Fruit fly (Drosophila melanogaster) whole organism, embryonic: Measurements from ENCODE around the gene Trf4-2.

Experiments used
- Atf3 ChIP-seq: fragments of 200-800 bp; sonication (Bioruptor generic); optimal IDR thresholded peaks from 3 replicates; lab custom pipeline; 2016; ENCODE audit warnings: missing biosample characterization, missing genetic modification characterization
- B-H2 ChIP-seq: fragments of 200-800 bp; sonication (Bioruptor generic); optimal IDR thresholded peaks from 2 replicates; lab custom pipeline; 2018; ENCODE audit warnings: missing biosample characterization, mild to moderate bottlenecking, missing genetic modification characterization
- Bgb ChIP-seq: fragments of 200-800 bp; sonication (Bioruptor generic); IDR thresholded peaks from 2 replicates; pipeline ENCODE4 v1.3.6; 2022; ENCODE audit warnings: missing biosample characterization, missing genetic modification characterization; ENCODE audit not compliant: partially characterized antibody
- CG10267 ChIP-seq: fragments of 200-800 bp; sonication (Bioruptor generic); optimal IDR thresholded peaks from 2 replicates; lab custom pipeline; 2018; ENCODE audit warnings: missing biosample characterization, mild to moderate bottlenecking, missing genetic modification characterization, moderate library complexity
- CG10543 ChIP-seq: fragments of 200-800 bp; sonication (Bioruptor generic); optimal IDR thresholded peaks from 3 replicates; lab custom pipeline; 2017; ENCODE audit warnings: missing biosample characterization, mild to moderate bottlenecking, missing genetic modification characterization, moderate library complexity
- CG13287 ChIP-seq: fragments of 200-800 bp; sonication (Bioruptor generic); IDR thresholded peaks from 2 replicates; pipeline ENCODE4 v1.3.6; 2022; ENCODE audit warnings: missing biosample characterization, missing genetic modification characterization; ENCODE audit not compliant: partially characterized antibody
- CG17186 ChIP-seq: fragments of 200-800 bp; sonication (Bioruptor generic); optimal IDR thresholded peaks from 3 replicates; lab custom pipeline; 2017; ENCODE audit warnings: missing biosample characterization, missing genetic modification reagents, missing genetic modification characterization
- CG18476 ChIP-seq: fragments of 200-800 bp; sonication (Bioruptor generic); optimal IDR thresholded peaks from 2 replicates; lab custom pipeline; 2016; ENCODE audit warnings: missing biosample characterization, mild to moderate bottlenecking, missing genetic modification characterization
- CG34224 ChIP-seq: fragments of 200-800 bp; sonication (Bioruptor generic); IDR thresholded peaks from 3 replicates; pipeline ENCODE4 v1.3.6; 2022; ENCODE audit warnings: missing biosample characterization, missing genetic modification characterization; ENCODE audit not compliant: partially characterized antibody
- CG34376 ChIP-seq: fragments of 200-800 bp; sonication (Bioruptor generic); optimal IDR thresholded peaks from 2 replicates; lab custom pipeline; 2018; ENCODE audit warnings: missing biosample characterization, mild to moderate bottlenecking, missing genetic modification characterization
- CG34422 ChIP-seq: fragments of 200-800 bp; sonication (Bioruptor generic); IDR thresholded peaks from 3 replicates; pipeline ENCODE4 v1.3.6; 2022; ENCODE audit warnings: missing biosample characterization, missing genetic modification characterization
- CG3847 ChIP-seq: fragments of 200-800 bp; sonication (Bioruptor generic); IDR thresholded peaks from 2 replicates; pipeline ENCODE4 v1.3.6; 2022; ENCODE audit warnings: missing biosample characterization, missing genetic modification characterization
- CG4617 ChIP-seq: fragments of 200-800 bp; sonication (Bioruptor generic); optimal IDR thresholded peaks from 3 replicates; lab custom pipeline; 2016; ENCODE audit warnings: missing biosample characterization, missing genetic modification characterization, borderline replicate concordance
- CG6654 ChIP-seq: fragments of 200-800 bp; sonication (Bioruptor generic); optimal IDR thresholded peaks from 2 replicates; lab custom pipeline; 2017; ENCODE audit warnings: missing biosample characterization, mild to moderate bottlenecking, missing genetic modification characterization
- CG7963 ChIP-seq: fragments of 200-800 bp; sonication (Bioruptor generic); IDR thresholded peaks from 3 replicates; pipeline ENCODE4 v1.3.6; 2022; ENCODE audit warnings: missing biosample characterization, missing genetic modification characterization; ENCODE audit not compliant: partially characterized antibody
- CG8478 ChIP-seq: fragments of >200 bp; optimal IDR thresholded peaks from 2 replicates; lab custom pipeline; 2018
- CG8765 ChIP-seq: fragments of 200-800 bp; sonication (Bioruptor generic); IDR thresholded peaks from 2 replicates; pipeline ENCODE4 v1.3.6; 2022; ENCODE audit warnings: missing biosample characterization, missing genetic modification characterization
- CG9876 ChIP-seq: fragments of 200-800 bp; sonication (Bioruptor generic); optimal IDR thresholded peaks from 2 replicates; lab custom pipeline; 2016; ENCODE audit warnings: missing biosample characterization, missing genetic modification characterization
- Dbx ChIP-seq: fragments of 200-800 bp; sonication (Bioruptor generic); IDR thresholded peaks from 3 replicates; pipeline ENCODE4 v1.3.6; 2022; ENCODE audit warnings: missing biosample characterization, missing genetic modification characterization
- Hr39 ChIP-seq: fragments of >200 bp; optimal IDR thresholded peaks from 2 replicates; lab custom pipeline; 2017
- MBD-R2 ChIP-seq: fragments of 200-800 bp; sonication (Bioruptor generic); IDR thresholded peaks from 2 replicates; pipeline ENCODE4 v1.3.6; 2022; ENCODE audit warnings: missing biosample characterization, missing genetic modification characterization
- Mad ChIP-seq: fragments of 200-800 bp; sonication (Bioruptor generic); optimal IDR thresholded peaks from 2 replicates; lab custom pipeline; 2016; ENCODE audit warnings: missing biosample characterization, missing genetic modification characterization
- Myb ChIP-seq: fragments of 200-800 bp; sonication (Bioruptor generic); optimal IDR thresholded peaks from 2 replicates; lab custom pipeline; 2016; ENCODE audit warnings: missing biosample characterization, missing genetic modification characterization
- NfI ChIP-seq: fragments of 200-800 bp; sonication (Bioruptor generic); optimal IDR thresholded peaks from 3 replicates; lab custom pipeline; 2018; ENCODE audit warnings: missing biosample characterization, mild to moderate bottlenecking, missing genetic modification characterization, moderate library complexity
- Rfx ChIP-seq: fragments of 200-800 bp; sonication (Bioruptor generic); IDR thresholded peaks from 2 replicates; pipeline ENCODE4 v1.3.6; 2022; ENCODE audit warnings: missing biosample characterization, missing genetic modification characterization
- Scr ChIP-seq: fragments of 200-800 bp; sonication (Bioruptor generic); IDR thresholded peaks from 2 replicates; pipeline ENCODE4 v1.3.6; 2022; ENCODE audit warnings: missing biosample characterization, missing genetic modification characterization; ENCODE audit not compliant: partially characterized antibody
- Sox102F ChIP-seq: fragments of 200-800 bp; sonication (Bioruptor generic); optimal IDR thresholded peaks from 2 replicates; lab custom pipeline; 2018; ENCODE audit warnings: missing biosample characterization, mild to moderate bottlenecking, missing genetic modification characterization, moderate library complexity
- cato ChIP-seq: fragments of 200-800 bp; sonication (Bioruptor generic); optimal IDR thresholded peaks from 2 replicates; lab custom pipeline; 2016; ENCODE audit warnings: missing biosample characterization, missing genetic modification characterization, borderline replicate concordance
- dm ChIP-seq: fragments of 200-800 bp; sonication (Bioruptor generic); optimal IDR thresholded peaks from 3 replicates; lab custom pipeline; 2016; ENCODE audit warnings: missing biosample characterization, missing genetic modification characterization
- ewg ChIP-seq: fragments of 200-800 bp; sonication (Bioruptor generic); optimal IDR thresholded peaks from 3 replicates; lab custom pipeline; 2017; ENCODE audit warnings: mild to moderate bottlenecking, missing biosample characterization, missing genetic modification reagents, missing genetic modification characterization
- gro ChIP-seq: fragments of 200-800 bp; sonication (Bioruptor generic); optimal IDR thresholded peaks from 2 replicates; lab custom pipeline; 2016; ENCODE audit warnings: missing biosample characterization, missing genetic modification characterization
- inv ChIP-seq: fragments of 200-800 bp; sonication (Bioruptor generic); IDR thresholded peaks from 2 replicates; pipeline ENCODE4 v1.3.6; 2022; ENCODE audit warnings: missing biosample characterization, missing genetic modification characterization; ENCODE audit not compliant: partially characterized antibody
- lab ChIP-seq: fragments of 200-800 bp; sonication (Bioruptor generic); optimal IDR thresholded peaks from 3 replicates; lab custom pipeline; 2017; ENCODE audit warnings: missing biosample characterization, missing genetic modification characterization, mild to moderate bottlenecking, moderate library complexity, missing genetic modification reagents
- lbe ChIP-seq: fragments of 200-800 bp; sonication (Bioruptor generic); optimal IDR thresholded peaks from 2 replicates; lab custom pipeline; 2016; ENCODE audit warnings: missing biosample characterization, mild to moderate bottlenecking, missing genetic modification characterization
- lilli ChIP-seq: fragments of 200-800 bp; sonication (Bioruptor generic); optimal IDR thresholded peaks from 3 replicates; lab custom pipeline; 2016; ENCODE audit warnings: missing biosample characterization, missing genetic modification characterization
- lov ChIP-seq, 2 experiments: fragments of 200-800 bp in 1 of 2; fragments of >200 bp in 1 of 2; sonication (Bioruptor generic) in 1 of 2; IDR thresholded peaks in 1 of 2; optimal IDR thresholded peaks in 1 of 2; 2 replicates in 1 of 2; 3 replicates in 1 of 2; pipeline versions ENCODE4 v1.3.6 to Lab custom; 2017 to 2022; ENCODE audit warnings: missing biosample characterization in 1 of 2, missing genetic modification characterization in 1 of 2
- nom ChIP-seq: fragments of 200-800 bp; sonication (Bioruptor generic); optimal IDR thresholded peaks from 2 replicates; lab custom pipeline; 2017; ENCODE audit warnings: missing biosample characterization, missing genetic modification characterization, mild to moderate bottlenecking, moderate library complexity, missing genetic modification reagents
- pan ChIP-seq, 4 experiments: fragments of >200 bp in 3 of 4; fragments of 200-800 bp in 1 of 4; sonication (Bioruptor generic) in 1 of 4; optimal IDR thresholded peaks in 3 of 4; IDR thresholded peaks in 1 of 4; 2 replicates each; pipeline versions ENCODE4 v1.3.6 to Lab custom; 2017 to 2022; ENCODE audit warnings: missing biosample characterization in 2 of 4, missing genetic modification characterization in 2 of 4, mixed read lengths in 1 of 4
- phol ChIP-seq: fragments of 200-800 bp; sonication (Bioruptor generic); optimal IDR thresholded peaks from 3 replicates; lab custom pipeline; 2018; ENCODE audit warnings: missing biosample characterization, mild to moderate bottlenecking, missing genetic modification characterization, moderate library complexity
- ro ChIP-seq: fragments of 200-800 bp; sonication (Bioruptor generic); IDR thresholded peaks from 2 replicates; pipeline ENCODE4 v1.3.6; 2022; ENCODE audit warnings: missing biosample characterization, missing genetic modification characterization
- sc ChIP-seq, 3 experiments: fragments of >200 bp in 2 of 3; fragments of 200-800 bp in 1 of 3; sonication (Bioruptor generic) in 1 of 3; optimal IDR thresholded peaks; 2 replicates in 2 of 3; 3 replicates in 1 of 3; lab custom pipeline; 2017; ENCODE audit warnings: mild to moderate bottlenecking in 1 of 3, missing biosample characterization in 1 of 3, missing genetic modification characterization in 1 of 3, missing genetic modification reagents in 1 of 3
- sna ChIP-seq: fragments of 200-800 bp; sonication (Bioruptor generic); IDR thresholded peaks from 2 replicates; pipeline ENCODE4 v1.3.6; 2022; ENCODE audit warnings: missing biosample characterization, missing genetic modification characterization; ENCODE audit not compliant: partially characterized antibody
- sob ChIP-seq: fragments of 200-800 bp; sonication (Bioruptor generic); IDR thresholded peaks from 2 replicates; pipeline ENCODE4 v1.3.6; 2022; ENCODE audit warnings: missing biosample characterization, missing genetic modification characterization
- stwl ChIP-seq: fragments of 200-800 bp; sonication (Bioruptor generic); optimal IDR thresholded peaks from 3 replicates; lab custom pipeline; 2018; ENCODE audit warnings: missing biosample characterization, mild to moderate bottlenecking, missing genetic modification characterization, moderate library complexity
- sug ChIP-seq: fragments of 200-800 bp; optimal IDR thresholded peaks from 2 replicates; lab custom pipeline; 2019; ENCODE audit warnings: missing biosample characterization, mild to moderate bottlenecking, missing genetic modification characterization, moderate library complexity
- trem ChIP-seq: fragments of 200-800 bp; optimal IDR thresholded peaks from 3 replicates; lab custom pipeline; 2019; ENCODE audit warnings: missing biosample characterization, mild to moderate bottlenecking, missing genetic modification characterization, moderate library complexity
- zen2 ChIP-seq: fragments of 200-800 bp; sonication (Bioruptor generic); IDR thresholded peaks from 3 replicates; pipeline ENCODE4 v1.3.6; 2022; ENCODE audit warnings: missing biosample characterization, missing genetic modification characterization; ENCODE audit not compliant: partially characterized antibody
- zfh1 ChIP-seq: fragments of 200-800 bp; sonication (Bioruptor generic); IDR thresholded peaks from 3 replicates; pipeline ENCODE4 v1.3.6; 2022; ENCODE audit warnings: missing biosample characterization, missing genetic modification characterization

Gene Trf4-2

dm6 chr3R:24938049-24938448, 13.0 kb downstream of the Trf4-2 start, which contains the start of gene Osbp:
Gene Osbp, minus strand, starts transcription at chr3R:24938222.
- TF ChIP-seq CG10543 (GFP tag; lab: Kevin White, UChicago) (peak; percentile 17), CG8765 (GFP tag; lab: Robert Waterston, UW) (no peak), MBD-R2 (GFP tag; lab: Robert Waterston, UW) (peak; percentile 81), Myb (GFP tag; lab: Kevin White, UChicago) (peak; percentile 96), CG34376 (GFP tag; lab: Kevin White, UChicago) (peak; percentile 19), sna (GFP tag; lab: Robert Waterston, UW) (peak; percentile 41; the same call in 1 of the 2 replicates), lab (GFP tag; lab: Kevin White, UChicago) (no peak), phol (peak; percentile 17), Hr39 (lab: Kevin White, UChicago) (no peak), CG9876 (GFP tag; lab: Kevin White, UChicago) (no peak), nom (peak; percentile 50), ro (GFP tag; lab: Robert Waterston, UW) (no peak), Sox102F (GFP tag; lab: Kevin White, UChicago) (no peak), CG4617 (GFP tag; lab: Kevin White, UChicago) (peak; percentile 57), CG7963 (GFP tag; lab: Robert Waterston, UW) (peak; percentile 59; the same call in 1 of the 3 replicates), Atf3 (no peak), CG3847 (GFP tag; lab: Robert Waterston, UW) (peak; percentile 39; the same call in 1 of the 2 replicates), CG10267 (tag; lab: Kevin White, UChicago) (peak; percentile 72), Mad (GFP tag; lab: Kevin White, UChicago) (no peak), inv (peak; percentile 48; the same call in 1 of the 2 replicates), zen2 (GFP tag; lab: Robert Waterston, UW) (peak; percentile 36; the same call in 2 of the 3 replicates), lilli (no peak), stwl (tag; lab: Kevin White, UChicago) (peak; percentile 78), trem (tag; lab: Kevin White, UChicago) (peak; percentile 61), CG8478 (peak; percentile 73), Scr (GFP tag; lab: Robert Waterston, UW) (peak; percentile 57), Rfx (GFP tag; lab: Robert Waterston, UW) (peak; percentile 53), cato (GFP tag; lab: Kevin White, UChicago) (no peak), CG6654 (GFP tag; lab: Kevin White, UChicago) (no peak), pan (optimal IDR thresholded peaks at IDR 0.05; lab: Kevin White, UChicago) (no peak), pan (GFP tag; optimal IDR thresholded peaks at IDR 0.05 in 1 of 2, IDR thresholded peaks at IDR 0.05 in 1 of 2) (peak in 1 of 2 experiments; percentile 45), sc (optimal IDR thresholded peaks at IDR 0.05; lab: Kevin White, UChicago) (no peak), sc (GFP tag; optimal IDR thresholded peaks at IDR 0.05; lab: Kevin White, UChicago) (no peak), CG18476 (no peak), Bgb (GFP tag; lab: Robert Waterston, UW) (peak; percentile 77), gro (GFP tag; lab: Kevin White, UChicago) (no peak), zfh1 (0 out of 3 replicates have a peak, but pooled peaks have one; percentile 15), CG17186 (GFP tag; lab: Kevin White, UChicago) (peak; percentile 72), CG34224 (GFP tag; lab: Robert Waterston, UW) (peak; percentile 64), NfI (GFP tag; lab: Kevin White, UChicago) (peak; percentile 32), lov (optimal IDR thresholded peaks at IDR 0.05; lab: Kevin White, UChicago) (no peak), lov (GFP tag; IDR thresholded peaks at IDR 0.05; lab: Robert Waterston, UW) (no peak), sug (tag; lab: Kevin White, UChicago) (peak; percentile 34), ewg (GFP tag; lab: Kevin White, UChicago) (peak; percentile 26), sob (GFP tag; lab: Robert Waterston, UW) (peak; percentile 6; the same call in 1 of the 2 replicates), dm (GFP tag; lab: Kevin White, UChicago) (no peak), CG34422 (GFP tag; lab: Robert Waterston, UW) (peak; percentile 62; the same call in 1 of the 3 replicates), CG13287 (peak; percentile 73), Dbx (GFP tag; lab: Robert Waterston, UW) (no peak), lbe (GFP tag; lab: Kevin White, UChicago) (no peak), B-H2 (GFP tag; lab: Kevin White, UChicago) (peak; percentile 65)
